Worm (Caenorhabditis elegans): ENCODE results near the gene C24H12.6.

ce11 chrII:371549-371948 is 47.1 kb downstream of the C24H12.6 start:
- TF ChIP-seq nhr-11 (tag; optimal IDR thresholded peaks at IDR 0.05) (no peak), fax-1 (tag; optimal IDR thresholded peaks at IDR 0.05) (no peak), lin-11 (tag; optimal IDR thresholded peaks at IDR 0.05) (no peak), madf-2 (tag; optimal IDR thresholded peaks at IDR 0.05) (no peak), hlh-6 (tag; optimal IDR thresholded peaks at IDR 0.05) (no peak), mec-3 (tag; optimal IDR thresholded peaks at IDR 0.05; ENCODE audit: borderline replicate concordance) (no peak), Y22D7AL.16 (tag; optimal IDR thresholded peaks at IDR 0.05) (no peak)

All from whole organism, late embryonic.